Fruit fly (Drosophila melanogaster): Measurements from ENCODE around the gene beag.

- peak; percentile 95 for TF ChIP-seq cic (GFP tag; optimal IDR thresholded peaks at IDR 0.05)
- peak; percentile 96 for TF ChIP-seq Clk (GFP tag; optimal IDR thresholded peaks at IDR 0.05)
- peak; percentile 93 for TF ChIP-seq bab1 (GFP tag; optimal IDR thresholded peaks at IDR 0.05)
- TF ChIP-seq tj (GFP tag; optimal IDR thresholded peaks at IDR 0.05), result peak; percentile 88
- TF ChIP-seq CG12768 (GFP tag; optimal IDR thresholded peaks at IDR 0.05), result peak; percentile 99
- peak; percentile 80 for TF ChIP-seq Crg-1 (GFP tag; optimal IDR thresholded peaks at IDR 0.05)
- peak; percentile 99 for TF ChIP-seq CG11617 (GFP tag; optimal IDR thresholded peaks at IDR 0.05)
- TF ChIP-seq CG7045 (GFP tag; optimal IDR thresholded peaks at IDR 0.05), result peak; percentile 98
- peak; percentile 97 for TF ChIP-seq CG14711 (tag; optimal IDR thresholded peaks at IDR 0.05)
- peak; percentile 75 for TF ChIP-seq CG1620 (GFP tag; optimal IDR thresholded peaks at IDR 0.05)
Observed at dm6 chr3R:9057398-9058058, 7.3 kb downstream of the beag start.

All from whole organism, adult.